Worm (Caenorhabditis elegans) whole organism, L3 larva: ENCODE measurements around the gene F09A5.2.

Experiments used
- aly-2 ChIP-seq: fragments of 150-350 bp; optimal IDR thresholded peaks from 2 replicates; lab custom pipeline; 2014; ENCODE audit warnings: missing biosample characterization, missing genetic modification characterization
- ama-1 ChIP-seq: fragments of 150-350 bp; optimal IDR thresholded peaks from 2 replicates; lab custom pipeline; 2018
- ceh-28 ChIP-seq: fragments of 150-350 bp; optimal IDR thresholded peaks from 2 replicates; lab custom pipeline; 2014; ENCODE audit warnings: missing biosample characterization, missing genetic modification reagents, missing genetic modification characterization
- egl-27 ChIP-seq: sonication (generic microtip); optimal IDR thresholded peaks from 4 replicates; lab custom pipeline; 2017; ENCODE audit warnings: missing biosample characterization, missing genetic modification reagents, missing genetic modification characterization
- fos-1 ChIP-seq: fragments of 150-350 bp; optimal IDR thresholded peaks from 2 replicates; lab custom pipeline; 2014; ENCODE audit warnings: missing biosample characterization, missing genetic modification characterization
- jun-1 ChIP-seq: fragments of 150-350 bp; optimal IDR thresholded peaks from 2 replicates; lab custom pipeline; 2014; ENCODE audit warnings: missing biosample characterization, missing genetic modification reagents, missing genetic modification characterization
- nfya-1 ChIP-seq: sonication (generic microtip); optimal IDR thresholded peaks from 2 replicates; lab custom pipeline; 2017; ENCODE audit warnings: missing genetic modification characterization, mild to moderate bottlenecking, missing compliant biosample characterization, antibody characterized with exemption, moderate library complexity; ENCODE audit not compliant: insufficient read depth
- nhr-237 ChIP-seq: fragments of 150-350 bp; optimal IDR thresholded peaks from 2 replicates; lab custom pipeline; 2014; ENCODE audit warnings: missing biosample characterization, missing genetic modification characterization
- nhr-67 ChIP-seq: fragments of 150-350 bp; optimal IDR thresholded peaks from 2 replicates; lab custom pipeline; 2014; ENCODE audit warnings: missing biosample characterization, missing genetic modification characterization
- tbx-2 ChIP-seq: sonication (generic microtip); optimal IDR thresholded peaks from 2 replicates; lab custom pipeline; 2016; ENCODE audit warnings: mild to moderate bottlenecking, missing genetic modification characterization, missing compliant biosample characterization
- unc-39 ChIP-seq: sonication (generic microtip); optimal IDR thresholded peaks from 4 replicates; lab custom pipeline; 2017; ENCODE audit warnings: missing biosample characterization, missing genetic modification characterization
- unc-62 ChIP-seq: fragments of 150-350 bp; sonication (generic microtip); optimal IDR thresholded peaks from 4 replicates; lab custom pipeline; 2014; ENCODE audit warnings: missing biosample characterization, missing genetic modification reagents, missing genetic modification characterization
- ztf-4 ChIP-seq: fragments of 150-350 bp; optimal IDR thresholded peaks from 2 replicates; lab custom pipeline; 2014; ENCODE audit warnings: missing biosample characterization, missing genetic modification characterization

- TF ChIP-seq tbx-2 (tag; lab: Kevin White, UChicago) (no peak), nhr-67 (no peak), nfya-1 (tag; lab: Kevin White, UChicago) (no peak), nhr-237 (tag; lab: Kevin White, UChicago) (no peak), egl-27 (tag; lab: Kevin White, UChicago) (no peak), jun-1 (tag; lab: Kevin White, UChicago) (no peak), unc-62 (GFP tag; lab: Kevin White, UChicago) (no peak), ztf-4 (tag; lab: Kevin White, UChicago) (no peak), ama-1 (lab: Kevin White, UChicago) (no peak), ceh-28 (tag; lab: Kevin White, UChicago) (no peak), aly-2 (tag; lab: Kevin White, UChicago) (no peak), fos-1 (no peak), unc-39 (tag; lab: Kevin White, UChicago) (no peak)
Observed at ce11 chrX:13162351-13163038, 27.6 kb downstream of the F09A5.2 start.
